Fruit fly (Drosophila melanogaster) whole organism, wandering third instar larva: ENCODE measurements around the gene Cka.

Experiments
- Abd-B ChIP-seq: fragments of >200 bp; optimal IDR thresholded peaks from 2 replicates; lab custom pipeline; 2017; ENCODE audit warnings: missing biosample characterization, missing genetic modification characterization
- Dfd ChIP-seq: fragments of >200 bp; optimal IDR thresholded peaks from 2 replicates; lab custom pipeline; 2017; ENCODE audit warnings: missing biosample characterization, missing genetic modification characterization
- Hr78 ChIP-seq: fragments of >200 bp; optimal IDR thresholded peaks from 2 replicates; lab custom pipeline; 2017; ENCODE audit warnings: missing biosample characterization, missing genetic modification characterization
- N ChIP-seq: fragments of >200 bp; optimal IDR thresholded peaks from 2 replicates; lab custom pipeline; 2018; ENCODE audit warnings: missing biosample characterization, missing external identifiers, missing genetic modification characterization
- OdsH ChIP-seq: fragments of 200-800 bp; sonication (Bioruptor generic); optimal IDR thresholded peaks from 2 replicates; lab custom pipeline; 2016; ENCODE audit warnings: missing biosample characterization, mild to moderate bottlenecking, missing genetic modification characterization
- brk ChIP-seq: fragments of 200-800 bp; sonication (Bioruptor generic); optimal IDR thresholded peaks from 2 replicates; lab custom pipeline; 2016; ENCODE audit warnings: missing biosample characterization, mild to moderate bottlenecking, missing genetic modification characterization
- dsf ChIP-seq: sonication (Bioruptor generic); optimal IDR thresholded peaks from 2 replicates; lab custom pipeline; 2016; ENCODE audit warnings: missing biosample characterization, missing genetic modification characterization, borderline replicate concordance
- foxo ChIP-seq, 2 experiments: fragments of 200-800 bp; sonication (Bioruptor generic); optimal IDR thresholded peaks; 2 replicates in 1 of 2; 3 replicates in 1 of 2; lab custom pipeline; 2016 to 2017; ENCODE audit warnings: missing biosample characterization in 2 of 2, missing genetic modification characterization in 2 of 2
- fru ChIP-seq: fragments of 200-800 bp; sonication (Bioruptor generic); optimal IDR thresholded peaks from 3 replicates; lab custom pipeline; 2016; ENCODE audit warnings: missing biosample characterization, mild to moderate bottlenecking, missing genetic modification characterization
- h ChIP-seq: fragments of 200-800 bp; sonication (Bioruptor generic); optimal IDR thresholded peaks from 3 replicates; lab custom pipeline; 2016; ENCODE audit warnings: missing biosample characterization, mild to moderate bottlenecking, missing genetic modification characterization
- pan ChIP-seq: fragments of >200 bp; optimal IDR thresholded peaks from 2 replicates; lab custom pipeline; 2017
- psq ChIP-seq: fragments of 200-800 bp; sonication (Bioruptor generic); optimal IDR thresholded peaks from 3 replicates; lab custom pipeline; 2017; ENCODE audit warnings: missing biosample characterization, mild to moderate bottlenecking, missing genetic modification characterization, moderate library complexity
- rgr ChIP-seq: fragments of 200-800 bp; sonication (Bioruptor generic); optimal IDR thresholded peaks from 3 replicates; lab custom pipeline; 2016; ENCODE audit warnings: missing biosample characterization, mild to moderate bottlenecking, missing genetic modification characterization
- usp ChIP-seq: fragments of >200 bp; optimal IDR thresholded peaks from 2 replicates; lab custom pipeline; 2017; ENCODE audit warnings: missing biosample characterization, missing genetic modification characterization

DNA sequence CACCGCTTCAGTTG, 52.7 kb downstream of the Cka start, which contains the start of gene Bsg:
- TF ChIP-seq fru, result no peak
- no peak for TF ChIP-seq pan (lab: Kevin White, UChicago)
- no peak for TF ChIP-seq Dfd
- no peak for TF ChIP-seq dsf (GFP tag; lab: Kevin White, UChicago)
- TF ChIP-seq OdsH, result no peak
- no peak for TF ChIP-seq brk (GFP tag; lab: Kevin White, UChicago)
- TF ChIP-seq rgr (GFP tag; lab: Kevin White, UChicago), result no peak
- no peak for TF ChIP-seq usp (GFP tag; lab: Kevin White, UChicago)
- no peak for TF ChIP-seq h
- no peak for TF ChIP-seq psq (GFP tag; lab: Kevin White, UChicago)
- no peak for TF ChIP-seq Abd-B (GFP tag; lab: Kevin White, UChicago)
- no peak for TF ChIP-seq Hr78 (GFP tag; lab: Kevin White, UChicago)
- TF ChIP-seq N, result no peak
- TF ChIP-seq foxo (GFP tag; optimal IDR thresholded peaks at IDR 0.05; lab: Kevin White, UChicago), result no peak
